Worm (Caenorhabditis elegans): ENCODE results near the gene F42H10.6.

Gene F42H10.6

ce11 chrIII:8446534-8446933 lies 33.7 kb downstream of the F42H10.6 start, which contains the start of gene hsp-110:
hsp-110 (minus strand) TSS chrIII:8446909.
- TF ChIP-seq elt-3 (tag; optimal IDR thresholded peaks at IDR 0.05): no peak

- TF ChIP-seq ceh-63 (GFP tag; optimal IDR thresholded peaks at IDR 0.05): no peak
- TF ChIP-seq mep-1 (tag; optimal IDR thresholded peaks at IDR 0.05): peak; percentile 53
Observed at ce11 chrIII:8446061-8446460, 34.2 kb downstream of the F42H10.6 start.

ce11 chrIII:8444433-8445090 lies 35.7 kb downstream of the F42H10.6 start:
- TF ChIP-seq zip-4 (GFP tag; optimal IDR thresholded peaks at IDR 0.05) (no peak), nhr-11 (tag; optimal IDR thresholded peaks at IDR 0.05) (no peak), ces-1 (GFP tag; optimal IDR thresholded peaks at IDR 0.05) (no peak), aly-2 (tag; optimal IDR thresholded peaks at IDR 0.05) (peak; percentile 54), isw-1 (GFP tag; IDR thresholded peaks at IDR 0.05) (no peak), nhr-76 (tag; optimal IDR thresholded peaks at IDR 0.05) (no peak), skn-1 (tag; optimal IDR thresholded peaks at IDR 0.05) (peak; percentile 30), unc-62 (GFP tag; optimal IDR thresholded peaks at IDR 0.05) (no peak), Y116A8C.19 (tag; optimal IDR thresholded peaks at IDR 0.05; ENCODE audit: borderline replicate concordance) (no peak), blmp-1 (tag; optimal IDR thresholded peaks at IDR 0.05) (no peak), ama-1 (optimal IDR thresholded peaks at IDR 0.05) (peak; percentile 70), nhr-28 (tag; optimal IDR thresholded peaks at IDR 0.05) (no peak), nhr-85 (tag) (no peak), elt-3 (tag; optimal IDR thresholded peaks at IDR 0.05) (no peak), unc-98 (GFP tag; IDR thresholded peaks at IDR 0.05) (no peak), aha-1 (tag; optimal IDR thresholded peaks at IDR 0.05) (no peak)

ce11 chrIII:8443557-8444131 lies 36.6 kb downstream of the F42H10.6 start, which contains the start of gene ufbp-1:
ufbp-1 (minus strand) TSS chrIII:8443607.
- TF ChIP-seq nhr-71 (tag; optimal IDR thresholded peaks at IDR 0.05) (peak; percentile 76), ceh-8 (GFP tag; optimal IDR thresholded peaks at IDR 0.05) (no peak), grh-1 (GFP tag; IDR thresholded peaks at IDR 0.05) (no peak), sup-37 (GFP tag; optimal IDR thresholded peaks at IDR 0.05) (no peak), mep-1 (tag; optimal IDR thresholded peaks at IDR 0.05) (peak; percentile 99), efl-3 (GFP tag; optimal IDR thresholded peaks at IDR 0.05) (no peak), tlp-1 (tag; optimal IDR thresholded peaks at IDR 0.05) (no peak), tbx-2 (tag; optimal IDR thresholded peaks at IDR 0.05) (no peak), sox-4 (tag; optimal IDR thresholded peaks at IDR 0.05) (no peak), ces-1 (GFP tag; optimal IDR thresholded peaks at IDR 0.05) (no peak), unc-62 (GFP tag; optimal IDR thresholded peaks at IDR 0.05) (no peak), F16B12.6 (tag; optimal IDR thresholded peaks at IDR 0.05) (peak; percentile 1), pax-3 (tag; optimal IDR thresholded peaks at IDR 0.05) (peak; percentile 38), unc-86 (tag; optimal IDR thresholded peaks at IDR 0.05) (peak; percentile 6), pag-3 (tag; optimal IDR thresholded peaks at IDR 0.05; ENCODE audit: borderline replicate concordance, insufficient read depth) (no peak), fkh-8 (tag; optimal IDR thresholded peaks at IDR 0.05) (peak; percentile 18), aly-2 (tag; optimal IDR thresholded peaks at IDR 0.05) (peak; percentile 98), dpl-1 (GFP tag; optimal IDR thresholded peaks at IDR 0.05) (peak; percentile 24 to 65 (median 44)), blmp-1 (tag; optimal IDR thresholded peaks at IDR 0.05) (peak; percentile 68), alr-1 (tag; optimal IDR thresholded peaks at IDR 0.05; ENCODE audit: borderline replicate concordance) (no peak), nhr-11 (tag; optimal IDR thresholded peaks at IDR 0.05) (no peak), efl-1 (optimal IDR thresholded peaks at IDR 0.05) (no peak), efl-1 (GFP tag; optimal IDR thresholded peaks at IDR 0.05 in 1 of 2) (peak; percentile 27 to 57), isw-1 (GFP tag; IDR thresholded peaks at IDR 0.05) (no peak), zag-1 (tag; optimal IDR thresholded peaks at IDR 0.05) (no peak), lin-35 (GFP tag; optimal IDR thresholded peaks at IDR 0.05) (peak; percentile 16 to 65), snu-23 (GFP tag; optimal IDR thresholded peaks at IDR 0.05) (peak; percentile 60), mab-9 (GFP tag; IDR thresholded peaks at IDR 0.05) (peak; percentile 41; the same call in 1 of the 2 replicates), ztf-11 (tag; optimal IDR thresholded peaks at IDR 0.05) (peak in 1 of 2 experiments; percentile 26), unc-130 (tag; optimal IDR thresholded peaks at IDR 0.05) (peak; percentile 13), nhr-85 (tag) (peak; percentile 70), nhr-84 (tag; optimal IDR thresholded peaks at IDR 0.05) (no peak), nhr-90 (tag; optimal IDR thresholded peaks at IDR 0.05; ENCODE audit: poor library complexity) (peak; percentile 60), fkh-10 (GFP tag; optimal IDR thresholded peaks at IDR 0.05) (no peak), ztf-4 (tag; optimal IDR thresholded peaks at IDR 0.05) (peak; percentile 92)
